Worm (Caenorhabditis elegans): Measurements from ENCODE around the gene ZK856.19.
A peak's percentile ranks its signal among the peaks of the same experiment; 100 is the strongest.

Gene ZK856.19

ce11 chrV:10174632-10175075 lies 30.1 kb downstream of the ZK856.19 start:
- TF ChIP-seq nhr-90 (tag; optimal IDR thresholded peaks at IDR 0.05), result no peak
- no peak for TF ChIP-seq F22D6.2 (tag; optimal IDR thresholded peaks at IDR 0.05)
- TF ChIP-seq mel-28 (tag; optimal IDR thresholded peaks at IDR 0.05; ENCODE audit: borderline replicate concordance), result no peak
- no peak for TF ChIP-seq hmg-1.2 (GFP tag; IDR thresholded peaks at IDR 0.05)
- no peak for TF ChIP-seq attf-5 (GFP tag; optimal IDR thresholded peaks at IDR 0.05)
- TF ChIP-seq tlf-1 (GFP tag; optimal IDR thresholded peaks at IDR 0.05), result no peak
- no peak for TF ChIP-seq let-526 (GFP tag; IDR thresholded peaks at IDR 0.05)
- no peak for TF ChIP-seq him-1 (tag; optimal IDR thresholded peaks at IDR 0.05)
- no peak for TF ChIP-seq F49E8.2 (tag; optimal IDR thresholded peaks at IDR 0.05; ENCODE audit: insufficient read depth)
- no peak for TF ChIP-seq F10E7.11 (tag; optimal IDR thresholded peaks at IDR 0.05)
- TF ChIP-seq nhr-80 (tag; optimal IDR thresholded peaks at IDR 0.05), result no peak
- TF ChIP-seq hrde-1 (tag; optimal IDR thresholded peaks at IDR 0.05; ENCODE audit: borderline replicate concordance), result no peak
- TF ChIP-seq D2030.7 (GFP tag; IDR thresholded peaks at IDR 0.05), result no peak
- TF ChIP-seq unc-62 (GFP tag; optimal IDR thresholded peaks at IDR 0.05), result no peak
- peak; percentile 63; the same call in 1 of the 2 replicates for TF ChIP-seq rcor-1 (GFP tag; IDR thresholded peaks at IDR 0.05)
- no peak for TF ChIP-seq efl-1 (GFP tag; optimal IDR thresholded peaks at IDR 0.05)
- TF ChIP-seq F33H1.4 (GFP tag; IDR thresholded peaks at IDR 0.05), result no peak
- no peak for TF ChIP-seq ztf-6 (GFP tag; IDR thresholded peaks at IDR 0.05)
- 0 out of 2 replicates have a peak, but pooled peaks have one; percentile 24 for TF ChIP-seq egl-18 (GFP tag; IDR thresholded peaks at IDR 0.05)
- TF ChIP-seq madf-10 (tag; optimal IDR thresholded peaks at IDR 0.05), result no peak
- TF ChIP-seq Y95B8A.8 (GFP tag; IDR thresholded peaks at IDR 0.05), result no peak
- peak; percentile 45; the same call in 1 of the 2 replicates for TF ChIP-seq pbrm-1 (GFP tag; IDR thresholded peaks at IDR 0.05)
- TF ChIP-seq bed-1 (GFP tag; IDR thresholded peaks at IDR 0.05), result no peak
- TF ChIP-seq rpc-1 (optimal IDR thresholded peaks at IDR 0.05), result no peak
- no peak for TF ChIP-seq rpc-1 (tag; optimal IDR thresholded peaks at IDR 0.05)
- no peak for TF ChIP-seq F57A8.1 (GFP tag; optimal IDR thresholded peaks at IDR 0.05)
- 0 out of 2 replicates have a peak, but pooled peaks have one; percentile 17 for TF ChIP-seq B0336.3 (GFP tag; IDR thresholded peaks at IDR 0.05)
- TF ChIP-seq xnd-1 (tag; optimal IDR thresholded peaks at IDR 0.05), result no peak
- no peak for TF ChIP-seq B0019.2 (GFP tag; conservative IDR thresholded peaks at IDR 0.05)
- TF ChIP-seq ztf-18 (tag; optimal IDR thresholded peaks at IDR 0.05), result no peak
- no peak for TF ChIP-seq snpc-1.3 (tag; optimal IDR thresholded peaks at IDR 0.05; ENCODE audit: insufficient read depth)
- no peak for TF ChIP-seq aptf-2 (GFP tag; conservative IDR thresholded peaks at IDR 0.05)
- peak; percentile 85 for TF ChIP-seq atf-7 (tag; optimal IDR thresholded peaks at IDR 0.05)
- no peak for TF ChIP-seq ceh-40 (GFP tag; IDR thresholded peaks at IDR 0.05)
- no peak for TF ChIP-seq akir-1 (GFP tag; optimal IDR thresholded peaks at IDR 0.05)
- TF ChIP-seq lin-26 (GFP tag; IDR thresholded peaks at IDR 0.05), result no peak
- peak; percentile 29 for TF ChIP-seq ZK185.1 (tag; optimal IDR thresholded peaks at IDR 0.05; ENCODE audit: poor library complexity, severe bottlenecking)
- no peak for TF ChIP-seq hmg-20 (GFP tag; IDR thresholded peaks at IDR 0.05)
- TF ChIP-seq T26A5.8 (tag; optimal IDR thresholded peaks at IDR 0.05), result no peak
- TF ChIP-seq ztf-3 (GFP tag; optimal IDR thresholded peaks at IDR 0.05), result no peak
- no peak for TF ChIP-seq T07F8.4 (tag; optimal IDR thresholded peaks at IDR 0.05)
- no peak for TF ChIP-seq B0035.1 (tag; optimal IDR thresholded peaks at IDR 0.05)
- no peak for TF ChIP-seq lir-1 (GFP tag; conservative IDR thresholded peaks at IDR 0.05)
- TF ChIP-seq dpff-1 (tag; optimal IDR thresholded peaks at IDR 0.05), result no peak
- TF ChIP-seq K11D2.4 (GFP tag; IDR thresholded peaks at IDR 0.05), result no peak; the same call in 1 of the 2 replicates
- TF ChIP-seq snpc-3.4 (tag; optimal IDR thresholded peaks at IDR 0.05), result no peak
- 0 out of 2 replicates have a peak, but pooled peaks have one; percentile 30 for TF ChIP-seq C06A6.2 (GFP tag; conservative IDR thresholded peaks at IDR 0.05)
- no peak for TF ChIP-seq dpl-1 (GFP tag; optimal IDR thresholded peaks at IDR 0.05)
- no peak for TF ChIP-seq tbp1 (GFP tag; optimal IDR thresholded peaks at IDR 0.05)

All from whole organism, young adult.